Worm (Caenorhabditis elegans): ENCODE results near the gene clec-252.

clec-252 gene

DNA sequence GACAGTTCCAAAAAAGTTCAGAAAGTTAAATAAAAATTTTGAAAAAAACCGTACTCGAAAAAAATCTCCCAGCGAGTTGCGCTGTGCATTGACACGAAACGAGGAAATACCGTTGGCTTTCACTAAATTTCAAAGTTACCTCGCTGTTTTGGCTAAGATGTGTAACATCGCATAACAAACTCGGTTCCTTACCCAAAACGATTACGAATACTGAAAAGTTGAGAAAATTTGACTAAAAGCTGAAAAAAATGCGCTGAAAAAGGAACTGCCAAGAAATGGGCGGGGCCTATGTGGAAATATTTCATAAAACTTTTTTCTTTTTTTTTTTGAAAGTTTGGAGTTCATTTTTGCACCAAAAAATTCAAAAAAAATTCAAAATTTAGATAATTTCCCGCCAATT lies 29.2 kb downstream of the clec-252 start:
- no peak for TF ChIP-seq unc-62 (GFP tag; optimal IDR thresholded peaks at IDR 0.05)

DNA sequence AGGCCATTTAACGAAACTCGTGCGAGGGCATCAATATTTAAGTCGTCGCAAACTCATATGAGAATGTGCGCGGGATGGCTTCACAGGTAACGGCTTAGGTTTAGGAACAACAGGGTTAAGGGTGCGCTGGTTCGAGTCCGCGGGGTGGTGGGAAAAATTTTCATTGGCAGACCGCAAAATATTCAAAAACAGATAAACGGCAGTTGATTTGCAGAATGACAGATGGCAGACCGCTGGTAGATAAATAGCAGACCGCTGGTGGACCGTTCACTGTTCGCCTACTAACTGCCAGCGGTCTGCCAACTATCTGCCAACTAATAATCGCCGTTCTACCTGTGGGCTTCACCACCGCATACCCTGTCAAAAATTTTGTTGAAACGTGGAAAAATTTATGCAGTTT lies 36.5 kb downstream of the clec-252 start:
- TF ChIP-seq unc-62 (GFP tag; optimal IDR thresholded peaks at IDR 0.05), result no peak

DNA sequence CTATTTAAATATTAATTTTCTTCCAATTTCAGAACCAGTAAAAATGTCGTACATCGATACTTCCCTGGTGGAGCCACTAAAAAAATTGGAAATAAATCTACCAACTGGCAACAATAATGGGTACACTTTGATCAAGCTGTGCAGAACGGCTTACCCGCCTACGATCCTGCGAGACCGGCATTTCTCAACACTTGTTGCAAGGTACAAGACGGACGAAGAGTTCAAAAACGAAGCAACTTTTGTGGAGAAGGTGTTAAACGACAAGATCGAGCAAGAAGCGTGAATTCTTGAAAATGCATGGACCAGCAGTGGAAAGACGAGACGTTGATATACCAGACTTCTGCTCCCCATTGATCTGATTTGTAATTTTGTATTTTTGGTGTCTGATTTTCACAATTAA lies 37.3 kb downstream of the clec-252 start:
- no peak for TF ChIP-seq unc-62 (GFP tag; optimal IDR thresholded peaks at IDR 0.05)

DNA sequence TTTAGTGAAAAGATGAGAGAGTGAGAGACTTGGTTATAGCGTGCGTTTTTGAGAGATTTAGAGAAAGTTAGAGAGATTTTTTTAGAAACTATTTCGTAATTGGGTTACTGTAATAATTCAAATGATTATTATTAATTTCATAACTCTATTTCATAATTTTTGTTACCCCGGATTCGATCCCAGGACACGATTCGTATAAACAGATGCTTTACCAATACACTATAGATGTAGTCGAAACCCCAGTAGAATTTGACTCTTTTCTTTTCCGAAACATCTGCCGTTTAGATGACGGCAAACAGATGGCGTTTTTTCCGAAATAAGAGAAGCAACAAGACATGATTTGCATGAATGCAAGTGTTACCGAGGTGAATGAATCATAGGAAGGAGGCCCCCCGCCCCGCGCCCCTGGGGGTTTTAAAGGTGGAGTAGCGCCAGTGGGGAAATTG lies 38.6 kb downstream of the clec-252 start:
- TF ChIP-seq unc-62 (GFP tag; optimal IDR thresholded peaks at IDR 0.05), result no peak

DNA sequence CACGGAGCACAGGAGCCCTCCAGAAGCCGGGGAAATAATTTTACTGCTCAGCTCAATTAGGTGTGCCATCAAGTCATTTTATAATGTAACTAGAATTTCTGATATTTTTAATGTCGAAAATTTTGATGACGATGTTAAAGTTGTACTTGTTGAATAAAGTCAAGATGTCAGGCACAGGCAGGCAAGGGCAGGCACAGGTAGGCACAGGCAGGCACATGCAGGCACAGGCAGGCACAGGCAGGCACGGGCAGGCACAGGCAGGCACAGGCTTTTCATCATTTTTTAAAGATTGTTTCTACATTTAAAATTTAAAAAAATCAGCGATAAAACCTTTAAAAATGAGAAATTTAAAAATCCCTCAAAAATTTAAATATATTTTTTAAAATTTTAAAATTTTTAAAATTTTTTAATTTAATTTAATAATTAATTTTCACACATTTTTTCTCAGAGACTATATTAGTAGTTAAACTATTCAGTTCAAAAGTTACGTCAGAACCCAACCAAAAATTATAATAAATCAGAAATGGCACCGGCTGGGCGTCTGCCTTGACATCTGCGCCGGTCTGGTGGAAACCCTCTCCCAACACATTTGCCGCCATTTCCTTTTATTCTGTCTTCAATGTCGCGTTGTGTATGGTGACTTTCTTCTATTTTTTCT lies 39.3 kb downstream of the clec-252 start, which contains the start of gene Y17D7C.6:
Gene Y17D7C.6 (plus strand): TSS at position 608 of the 658 bp plus-strand sequence.
- no peak for TF ChIP-seq unc-62 (GFP tag; optimal IDR thresholded peaks at IDR 0.05)

DNA sequence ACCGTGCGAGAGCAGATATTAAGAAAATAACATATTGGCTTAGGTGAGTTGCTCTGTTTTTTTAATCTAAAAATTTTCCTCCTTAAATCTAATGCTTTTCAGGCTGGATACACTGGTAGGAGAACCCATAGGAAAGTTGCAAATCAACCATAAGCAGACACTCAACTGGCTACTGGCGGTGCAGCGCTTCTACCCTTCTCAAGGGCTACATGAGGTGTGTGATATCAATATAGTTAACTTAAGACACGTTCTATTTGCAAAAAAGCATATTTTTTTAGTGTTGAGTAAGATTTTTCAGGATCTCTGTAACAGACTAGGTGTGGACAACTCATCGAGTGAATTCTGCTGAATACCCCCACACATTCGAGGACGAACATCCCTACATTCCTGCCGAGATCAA lies 40.6 kb downstream of the clec-252 start:
- no peak for TF ChIP-seq unc-62 (GFP tag; optimal IDR thresholded peaks at IDR 0.05)

DNA sequence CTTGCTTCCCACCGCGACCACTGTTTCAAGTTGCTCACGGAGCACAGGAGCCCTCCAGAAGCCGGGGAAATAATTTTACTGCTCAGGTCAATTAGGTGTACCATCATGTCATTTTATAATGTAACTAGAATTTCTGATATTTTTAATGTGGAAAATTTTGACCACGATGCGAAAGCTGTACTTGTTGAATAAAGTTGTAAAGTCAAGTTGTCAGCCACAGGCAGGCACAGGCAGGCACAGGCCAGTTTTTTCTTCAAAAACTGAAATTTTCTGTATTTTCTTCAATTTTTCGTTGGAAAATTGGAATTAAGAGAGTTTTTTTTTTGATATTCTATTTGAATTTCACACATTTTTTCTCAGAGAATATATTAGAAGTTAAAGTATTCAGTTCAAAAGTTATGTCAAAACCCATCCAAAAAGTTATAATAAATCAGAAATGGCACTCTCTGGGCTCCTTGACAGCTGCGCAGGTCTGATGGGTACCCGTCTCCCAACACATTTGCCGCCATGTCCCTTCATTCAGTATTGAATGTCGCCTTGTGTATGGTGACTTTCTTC lies 42.5 kb downstream of the clec-252 start, which contains the start of gene Y17D7C.1:
Gene Y17D7C.1 (plus strand): TSS at position 508 of the 558 bp plus-strand sequence.
- TF ChIP-seq unc-62 (GFP tag; optimal IDR thresholded peaks at IDR 0.05), result no peak

DNA sequence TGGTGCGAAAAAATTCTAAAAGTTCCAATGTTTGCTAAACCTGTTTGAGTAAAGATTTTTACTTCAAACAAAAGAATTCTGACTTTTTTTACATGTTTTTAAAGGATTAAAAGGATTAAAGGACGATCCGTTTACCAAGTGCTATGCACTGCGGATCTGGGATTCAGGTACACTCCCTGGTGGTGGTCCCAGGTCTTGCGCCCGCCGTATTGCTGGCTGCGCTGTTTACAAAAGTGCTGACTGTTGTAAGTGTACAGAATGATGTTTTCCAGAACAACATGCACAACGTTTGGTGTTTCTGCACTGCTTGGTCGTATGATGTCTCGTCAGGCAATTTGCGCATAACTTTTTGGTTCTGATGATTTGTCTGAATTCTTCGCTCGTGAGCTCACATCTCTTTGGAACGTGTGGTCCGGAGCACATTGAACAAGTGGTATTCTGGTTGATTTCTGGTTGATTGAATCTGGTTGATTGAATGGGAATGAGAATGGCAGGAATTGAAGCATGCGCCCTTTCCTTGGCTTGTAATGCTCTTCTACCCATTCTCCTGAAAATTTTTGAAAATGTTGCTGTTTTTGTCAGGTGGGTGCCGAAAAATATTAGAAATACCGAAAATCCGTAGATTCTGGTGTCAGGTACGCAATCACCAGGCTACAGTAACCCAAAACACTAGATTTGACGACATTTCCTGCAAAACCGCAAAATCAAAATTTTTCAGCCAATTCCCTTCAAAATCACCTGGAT lies 43.1 kb downstream of the clec-252 start:
- no peak for TF ChIP-seq unc-62 (GFP tag; optimal IDR thresholded peaks at IDR 0.05)

DNA sequence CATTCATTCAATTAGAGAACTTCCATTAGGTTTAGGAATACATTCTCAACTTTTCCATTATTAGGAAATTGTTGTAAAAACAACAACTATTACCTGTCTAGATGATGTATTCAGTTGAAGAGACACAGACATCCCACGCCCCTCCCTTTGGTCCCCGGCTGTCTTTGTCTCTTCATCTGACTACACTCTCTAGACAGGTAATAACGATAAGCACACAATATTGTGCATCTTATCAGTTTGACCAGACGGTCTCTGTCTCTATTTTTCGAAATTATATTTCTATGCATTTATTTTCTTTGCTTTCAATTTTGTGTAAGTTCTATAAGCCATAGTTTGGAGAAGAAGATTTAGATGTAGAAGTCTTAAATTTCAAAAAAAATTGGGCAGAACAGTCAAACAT lies 47.3 kb downstream of the clec-252 start, which contains the start of gene Y69H2.9:
Gene Y69H2.9 (plus strand): TSS at position 233 of the 400 bp plus-strand sequence.
- no peak for TF ChIP-seq unc-62 (GFP tag; optimal IDR thresholded peaks at IDR 0.05)

DNA sequence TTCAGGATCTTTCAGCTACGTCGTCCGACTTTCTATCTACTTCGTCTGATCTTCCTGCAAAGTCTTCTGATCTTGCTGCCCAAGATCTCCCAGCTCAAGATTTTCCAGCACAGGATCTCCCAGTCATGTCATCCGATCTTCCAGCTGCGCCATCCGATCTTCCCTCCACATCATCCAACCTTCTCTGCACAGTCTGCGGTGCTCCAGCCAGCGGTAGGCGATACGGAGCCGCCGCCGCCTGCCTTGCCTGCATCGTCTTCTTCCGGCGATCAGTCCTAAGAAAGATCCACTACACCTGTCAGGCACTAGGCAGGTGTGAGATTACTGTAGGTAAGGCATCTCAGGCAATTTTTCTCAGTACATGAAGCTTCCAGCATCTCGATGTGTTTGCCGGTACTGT lies 49.3 kb downstream of the clec-252 start, which contains the start of gene nhr-241:
Gene nhr-241 (plus strand): TSS at position 126 of the 400 bp plus-strand sequence.
- TF ChIP-seq unc-62 (GFP tag; optimal IDR thresholded peaks at IDR 0.05), result no peak

Data from whole organism, dauer.